Worm (Caenorhabditis elegans) whole organism, midembryonic: ENCODE results near the gene rpb-2.

Source experiments
- flt-1 ChIP-seq: fragments of 200-800 bp; sonication (Bioruptor generic); IDR thresholded peaks from 2 replicates; pipeline ENCODE4 v1.3.6; 2022; ENCODE audit warnings: missing genetic modification characterization, missing compliant biosample characterization
- med-1 ChIP-seq: sonication (generic microtip); optimal IDR thresholded peaks from 2 replicates; lab custom pipeline; 2017; ENCODE audit warnings: missing genetic modification characterization, mild to moderate bottlenecking, missing compliant biosample characterization, antibody characterized with exemption, missing genetic modification reagents; ENCODE audit not compliant: insufficient read depth

ce11 chrIII:4903784-4904183 is 35.6 kb upstream of the rpb-2 start, which contains the start of gene kbp-2:
- TF ChIP-seq flt-1 (GFP tag; lab: Robert Waterston, UW) (no peak), med-1 (GFP tag; lab: Kevin White, UChicago) (no peak)
